Fruit fly (Drosophila melanogaster) whole organism, wandering third instar larva: ENCODE results near the gene MFS9.
A peak's percentile ranks its signal among the peaks of the same experiment; 100 is the strongest.

Source experiments
- CG32264 ChIP-seq: fragments of 200-800 bp; sonication (Bioruptor generic); optimal IDR thresholded peaks from 2 replicates; lab custom pipeline; 2016; ENCODE audit warnings: missing biosample characterization, missing genetic modification characterization
- CG9705 ChIP-seq: fragments of 200-800 bp; sonication (Bioruptor generic); optimal IDR thresholded peaks from 2 replicates; lab custom pipeline; 2018; ENCODE audit warnings: missing biosample characterization, mild to moderate bottlenecking, missing genetic modification characterization
- Myc ChIP-seq: fragments of >200 bp; optimal IDR thresholded peaks from 2 replicates; lab custom pipeline; 2017
- brk ChIP-seq: fragments of 200-800 bp; sonication (Bioruptor generic); optimal IDR thresholded peaks from 2 replicates; lab custom pipeline; 2016; ENCODE audit warnings: missing biosample characterization, mild to moderate bottlenecking, missing genetic modification characterization
- dl ChIP-seq, 2 experiments: fragments of 175-275, 200-275 bp in 1 of 2; fragments of 200-275 bp in 1 of 2; sonication (Bioruptor generic); optimal IDR thresholded peaks; lab custom pipeline; 2018; ENCODE audit warnings: mild to moderate bottlenecking in 2 of 2, missing biosample characterization in 2 of 2, missing genetic modification characterization in 2 of 2, moderate library complexity in 2 of 2; ENCODE audit not compliant: partially characterized antibody in 2 of 2, insufficient read depth in 1 of 2
- ey ChIP-seq: fragments of 200-800 bp; sonication (Bioruptor generic); optimal IDR thresholded peaks from 2 replicates; lab custom pipeline; 2016; ENCODE audit warnings: missing biosample characterization, missing genetic modification characterization
- fru ChIP-seq: fragments of 200-800 bp; sonication (Bioruptor generic); optimal IDR thresholded peaks from 3 replicates; lab custom pipeline; 2016; ENCODE audit warnings: missing biosample characterization, mild to moderate bottlenecking, missing genetic modification characterization
- jim ChIP-seq: fragments of 175-275, 200-325 bp; sonication (Bioruptor generic); optimal IDR thresholded peaks from 2 replicates; lab custom pipeline; 2016; ENCODE audit warnings: missing biosample characterization, mild to moderate bottlenecking, missing genetic modification characterization
- usp ChIP-seq: fragments of >200 bp; optimal IDR thresholded peaks from 2 replicates; lab custom pipeline; 2017; ENCODE audit warnings: missing biosample characterization, missing genetic modification characterization

dm6 chr3R:20534575-20534974 lies 22.3 kb upstream of the MFS9 start, which contains the start of the genes MtnE and MtnD:
- no peak for TF ChIP-seq brk (GFP tag; lab: Kevin White, UChicago)
- TF ChIP-seq dl (GFP tag; optimal IDR thresholded peaks at IDR 0.05; lab: Kevin White, UChicago; ENCODE audit: insufficient read depth in 1 of 2, partially characterized antibody in 2 of 2) = peak in 1 of 2 experiments; percentile 38
- TF ChIP-seq jim (GFP tag; lab: Kevin White, UChicago) = no peak
- no peak for TF ChIP-seq CG32264
- no peak for TF ChIP-seq usp (GFP tag; lab: Kevin White, UChicago)
- peak; percentile 41 for TF ChIP-seq fru (GFP tag; lab: Kevin White, UChicago)
- TF ChIP-seq CG9705 = no peak
- no peak for TF ChIP-seq ey (GFP tag; lab: Kevin White, UChicago)
- TF ChIP-seq Myc = no peak
